Worm (Caenorhabditis elegans): ENCODE measurements around the gene skr-19.

Gene skr-19

DNA sequence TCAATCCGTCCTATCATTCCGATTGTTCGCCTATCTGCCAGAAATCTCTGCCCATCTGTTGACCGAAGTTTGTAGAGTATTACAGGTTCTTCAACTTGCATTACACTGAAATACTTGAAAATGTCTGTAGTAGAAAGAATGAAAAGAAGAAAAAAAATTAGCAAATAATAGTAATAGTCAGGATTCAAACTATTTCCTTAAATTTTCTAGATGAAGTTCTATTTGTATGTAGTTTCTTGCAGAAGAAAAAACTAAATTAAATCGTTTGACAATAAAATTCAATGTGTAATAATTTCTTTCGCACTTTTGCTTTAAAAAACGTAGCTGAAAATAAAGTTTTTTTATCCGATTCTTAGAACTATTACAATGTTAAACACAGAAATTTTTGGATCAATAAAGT lies at the start of gene skr-19:
skr-19 (minus strand) TSS at position 101 of the 400 bp plus-strand sequence.
- no peak for TF ChIP-seq zag-1 (tag; optimal IDR thresholded peaks at IDR 0.05)
- TF ChIP-seq lin-13 (GFP tag; optimal IDR thresholded peaks at IDR 0.05): no peak
- TF ChIP-seq dmd-4 (tag; optimal IDR thresholded peaks at IDR 0.05): no peak
- TF ChIP-seq unc-55 (GFP tag; optimal IDR thresholded peaks at IDR 0.05): no peak
- TF ChIP-seq nhr-77 (tag; optimal IDR thresholded peaks at IDR 0.05): no peak
- no peak for TF ChIP-seq unc-62 (GFP tag; optimal IDR thresholded peaks at IDR 0.05)
- no peak for TF ChIP-seq ceh-82 (tag; optimal IDR thresholded peaks at IDR 0.05)
- no peak for TF ChIP-seq snpc-4 (tag; optimal IDR thresholded peaks at IDR 0.05)

DNA sequence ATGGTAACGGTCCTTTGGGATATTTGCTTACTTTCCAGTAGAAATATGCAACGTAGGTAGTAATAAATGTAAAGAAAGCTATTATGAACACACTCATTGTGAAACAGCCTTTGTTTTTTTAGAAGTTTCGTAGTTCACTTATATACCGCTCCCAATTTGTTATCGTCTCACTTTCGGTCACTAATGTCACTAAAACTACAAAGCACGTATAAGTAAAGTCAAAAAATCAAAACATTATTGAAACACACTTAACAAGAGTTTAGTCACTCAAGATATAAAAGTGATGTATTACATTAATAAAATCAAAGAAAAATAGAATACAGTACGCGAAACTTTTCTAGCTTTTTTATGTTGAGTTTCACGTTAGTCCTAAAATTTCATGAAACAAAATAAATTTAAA lies 49.6 kb upstream of the skr-19 start, which contains the start of gene cyp-14A3:
cyp-14A3 (minus strand) TSS at position 101 of the 400 bp plus-strand sequence.
- TF ChIP-seq lin-39 (tag; optimal IDR thresholded peaks at IDR 0.05) (no peak), ama-1 (optimal IDR thresholded peaks at IDR 0.05) (no peak), fos-1 (tag; optimal IDR thresholded peaks at IDR 0.05) (no peak), lin-11 (tag; optimal IDR thresholded peaks at IDR 0.05) (no peak), ztf-4 (tag; optimal IDR thresholded peaks at IDR 0.05) (no peak), sma-3 (GFP tag; optimal IDR thresholded peaks at IDR 0.05) (no peak), C34F6.9 (tag; optimal IDR thresholded peaks at IDR 0.05) (no peak), nhr-23 (tag; optimal IDR thresholded peaks at IDR 0.05) (no peak), skn-1 (tag; optimal IDR thresholded peaks at IDR 0.05) (no peak), nhr-237 (tag; optimal IDR thresholded peaks at IDR 0.05) (no peak), R02D3.7 (tag; optimal IDR thresholded peaks at IDR 0.05) (no peak), nhr-21 (tag; optimal IDR thresholded peaks at IDR 0.05) (no peak), Y55F3AM.14 (GFP tag; optimal IDR thresholded peaks at IDR 0.05) (no peak)

DNA sequence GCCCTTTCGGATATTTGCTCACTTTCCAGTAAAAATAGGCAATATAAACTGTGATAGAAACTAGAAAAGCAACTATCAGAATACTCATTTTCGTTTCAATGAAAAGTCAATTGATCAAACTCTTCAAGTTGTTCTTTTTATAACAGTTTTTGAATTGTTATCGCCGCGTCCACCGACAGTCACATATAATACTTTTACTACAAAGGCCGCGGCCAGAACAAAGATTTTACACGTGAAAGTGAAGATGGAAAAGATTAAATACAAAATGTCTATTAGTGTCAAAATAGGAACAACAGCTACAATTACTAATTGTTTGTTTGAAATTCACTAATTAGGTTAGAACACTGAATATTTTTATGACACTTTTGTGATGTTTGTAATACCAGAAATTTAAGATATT lies 45.1 kb upstream of the skr-19 start, which contains the start of gene cyp-14A2:
cyp-14A2 (minus strand) TSS at position 101 of the 400 bp plus-strand sequence.
- TF ChIP-seq ZK546.5 (tag; optimal IDR thresholded peaks at IDR 0.05) (no peak), zag-1 (tag; optimal IDR thresholded peaks at IDR 0.05) (no peak), unc-62 (GFP tag; optimal IDR thresholded peaks at IDR 0.05) (no peak), unc-39 (tag; optimal IDR thresholded peaks at IDR 0.05) (no peak), R02D3.7 (tag; optimal IDR thresholded peaks at IDR 0.05) (no peak), ztf-4 (tag; optimal IDR thresholded peaks at IDR 0.05) (no peak), lin-39 (tag; optimal IDR thresholded peaks at IDR 0.05) (no peak), F13H6.1 (tag; optimal IDR thresholded peaks at IDR 0.05) (no peak), Y55F3AM.14 (GFP tag; optimal IDR thresholded peaks at IDR 0.05) (no peak), skn-1 (tag; optimal IDR thresholded peaks at IDR 0.05) (no peak), lsy-2 (tag; optimal IDR thresholded peaks at IDR 0.05) (no peak), nhr-12 (tag; optimal IDR thresholded peaks at IDR 0.05) (no peak), sma-3 (GFP tag; optimal IDR thresholded peaks at IDR 0.05) (no peak), lin-13 (GFP tag; optimal IDR thresholded peaks at IDR 0.05) (no peak), ztf-11 (tag; optimal IDR thresholded peaks at IDR 0.05) (no peak), nhr-25 (tag; optimal IDR thresholded peaks at IDR 0.05) (no peak), peb-1 (tag; optimal IDR thresholded peaks at IDR 0.05) (no peak), C34F6.9 (tag; optimal IDR thresholded peaks at IDR 0.05) (no peak), nhr-129 (tag; optimal IDR thresholded peaks at IDR 0.05) (no peak), sma-9 (GFP tag; optimal IDR thresholded peaks at IDR 0.05) (no peak), sma-9 (tag; optimal IDR thresholded peaks at IDR 0.05) (no peak)

DNA sequence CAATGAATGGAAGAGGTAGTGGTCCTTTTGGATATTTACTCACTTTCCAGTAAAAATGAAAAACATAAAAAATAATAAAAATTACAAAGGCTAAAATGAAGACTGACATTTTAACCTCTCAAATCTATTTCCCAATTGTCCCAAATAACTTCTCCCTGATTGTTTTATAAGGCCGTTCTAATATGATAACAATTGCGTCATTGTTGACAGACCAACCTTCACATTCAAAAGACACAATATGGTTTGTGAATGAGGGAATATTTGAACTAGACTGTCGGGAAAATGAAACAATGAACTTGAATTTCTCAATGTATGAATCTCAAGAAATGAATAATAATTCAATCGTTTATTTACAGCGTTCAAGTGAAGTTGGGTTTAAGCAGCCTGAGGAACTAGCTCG lies 42.7 kb upstream of the skr-19 start, which contains the start of gene cyp-14A1:
cyp-14A1 (minus strand) TSS at position 126 of the 400 bp plus-strand sequence.
- no peak for TF ChIP-seq alr-1 (tag; optimal IDR thresholded peaks at IDR 0.05)
- TF ChIP-seq unc-62 (GFP tag; optimal IDR thresholded peaks at IDR 0.05): no peak
- no peak for TF ChIP-seq sma-9 (GFP tag; optimal IDR thresholded peaks at IDR 0.05)
- no peak for TF ChIP-seq sma-9 (tag; optimal IDR thresholded peaks at IDR 0.05)
- TF ChIP-seq ama-1 (optimal IDR thresholded peaks at IDR 0.05): no peak
- no peak for TF ChIP-seq crh-2 (tag; optimal IDR thresholded peaks at IDR 0.05)
- TF ChIP-seq nhr-129 (tag; optimal IDR thresholded peaks at IDR 0.05): peak; percentile 74

DNA sequence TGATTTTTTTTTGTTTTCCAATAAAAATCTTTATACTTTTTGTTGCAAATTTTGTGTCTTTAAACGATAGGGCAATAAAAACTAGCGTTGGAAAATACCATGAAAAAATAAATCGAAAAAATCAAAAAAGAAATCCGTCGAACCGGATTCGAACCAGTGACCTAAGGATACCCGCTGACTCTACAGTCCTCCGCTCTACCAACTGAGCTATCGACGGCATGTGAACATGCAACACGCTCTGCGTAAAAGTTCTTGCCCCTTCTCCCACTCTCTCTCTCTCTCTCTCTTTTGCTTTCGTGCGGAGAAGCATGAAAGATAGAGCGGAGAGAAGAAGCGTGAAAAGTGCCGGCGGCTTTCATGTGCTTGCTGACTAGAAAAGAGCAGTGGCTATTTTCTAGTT lies 40.0 kb upstream of the skr-19 start:
- TF ChIP-seq ceh-82 (tag; optimal IDR thresholded peaks at IDR 0.05): no peak
- TF ChIP-seq peb-1 (tag; optimal IDR thresholded peaks at IDR 0.05): no peak
- TF ChIP-seq aly-2 (tag; optimal IDR thresholded peaks at IDR 0.05): no peak
- peak; percentile 45 for TF ChIP-seq zag-1 (tag; optimal IDR thresholded peaks at IDR 0.05)
- no peak for TF ChIP-seq nhr-23 (tag; optimal IDR thresholded peaks at IDR 0.05)
- TF ChIP-seq mab-5 (tag; optimal IDR thresholded peaks at IDR 0.05): no peak
- no peak for TF ChIP-seq nhr-10 (tag; optimal IDR thresholded peaks at IDR 0.05)
- TF ChIP-seq egl-27 (tag; optimal IDR thresholded peaks at IDR 0.05): no peak
- TF ChIP-seq elt-1 (tag; optimal IDR thresholded peaks at IDR 0.05): no peak
- no peak for TF ChIP-seq nhr-12 (tag; optimal IDR thresholded peaks at IDR 0.05)
- peak; percentile 30 for TF ChIP-seq sma-3 (GFP tag; optimal IDR thresholded peaks at IDR 0.05)
- TF ChIP-seq nhr-6 (tag; optimal IDR thresholded peaks at IDR 0.05): no peak
- TF ChIP-seq nhr-77 (tag; optimal IDR thresholded peaks at IDR 0.05): no peak
- peak; percentile 28 for TF ChIP-seq lin-11 (tag; optimal IDR thresholded peaks at IDR 0.05)
- TF ChIP-seq unc-62 (GFP tag; optimal IDR thresholded peaks at IDR 0.05): no peak
- no peak for TF ChIP-seq R02D3.7 (tag; optimal IDR thresholded peaks at IDR 0.05)
- TF ChIP-seq ZK546.5 (tag; optimal IDR thresholded peaks at IDR 0.05): no peak
- no peak for TF ChIP-seq dmd-4 (tag; optimal IDR thresholded peaks at IDR 0.05)
- TF ChIP-seq nhr-129 (tag; optimal IDR thresholded peaks at IDR 0.05): peak; percentile 83
- TF ChIP-seq lsy-2 (tag; optimal IDR thresholded peaks at IDR 0.05): peak in 1 of 2 experiments; percentile 36
- peak; percentile 35 for TF ChIP-seq ztf-4 (tag; optimal IDR thresholded peaks at IDR 0.05)
- TF ChIP-seq unc-55 (GFP tag; optimal IDR thresholded peaks at IDR 0.05): peak; percentile 66
- peak; percentile 31 for TF ChIP-seq ceh-16 (tag; optimal IDR thresholded peaks at IDR 0.05)
- no peak for TF ChIP-seq mbf-1 (tag; optimal IDR thresholded peaks at IDR 0.05)
- TF ChIP-seq blmp-1 (tag; optimal IDR thresholded peaks at IDR 0.05; ENCODE audit: insufficient read depth): no peak
- no peak for TF ChIP-seq ama-1 (optimal IDR thresholded peaks at IDR 0.05)
- TF ChIP-seq alr-1 (tag; optimal IDR thresholded peaks at IDR 0.05): no peak
- peak; percentile 36 for TF ChIP-seq crh-2 (tag; optimal IDR thresholded peaks at IDR 0.05)
- no peak for TF ChIP-seq nhr-25 (tag; optimal IDR thresholded peaks at IDR 0.05)
